Fruit fly (Drosophila melanogaster) whole organism, larva: Measurements from ENCODE around the gene sba.

ENCODE experiments used
- noc ChIP-seq: fragments of 200-800 bp; sonication (Bioruptor generic); optimal IDR thresholded peaks from 3 replicates; lab custom pipeline; 2019; ENCODE audit warnings: missing biosample characterization, mild to moderate bottlenecking, missing genetic modification characterization, moderate library complexity

The sba gene

DNA sequence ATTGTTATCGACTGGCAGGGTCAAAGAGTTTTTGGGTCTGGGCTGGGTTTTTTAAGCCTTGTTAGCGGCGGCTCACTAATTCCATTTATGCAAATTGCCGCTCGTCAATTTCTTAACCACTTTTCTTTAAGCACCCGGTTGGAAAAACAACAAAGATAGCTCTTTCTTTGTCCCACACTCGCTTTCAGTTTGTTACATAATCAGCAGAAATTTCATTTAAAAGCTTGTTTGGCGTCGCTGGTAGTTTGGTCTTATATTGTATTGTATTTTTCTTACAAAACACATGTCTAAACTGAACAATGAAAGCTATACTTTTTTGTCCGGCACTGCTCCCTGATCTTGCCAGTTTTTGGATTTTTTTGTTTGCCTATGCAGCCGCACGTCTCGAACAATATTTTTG, 52.8 kb downstream of the sba start:
- no peak for TF ChIP-seq noc

DNA sequence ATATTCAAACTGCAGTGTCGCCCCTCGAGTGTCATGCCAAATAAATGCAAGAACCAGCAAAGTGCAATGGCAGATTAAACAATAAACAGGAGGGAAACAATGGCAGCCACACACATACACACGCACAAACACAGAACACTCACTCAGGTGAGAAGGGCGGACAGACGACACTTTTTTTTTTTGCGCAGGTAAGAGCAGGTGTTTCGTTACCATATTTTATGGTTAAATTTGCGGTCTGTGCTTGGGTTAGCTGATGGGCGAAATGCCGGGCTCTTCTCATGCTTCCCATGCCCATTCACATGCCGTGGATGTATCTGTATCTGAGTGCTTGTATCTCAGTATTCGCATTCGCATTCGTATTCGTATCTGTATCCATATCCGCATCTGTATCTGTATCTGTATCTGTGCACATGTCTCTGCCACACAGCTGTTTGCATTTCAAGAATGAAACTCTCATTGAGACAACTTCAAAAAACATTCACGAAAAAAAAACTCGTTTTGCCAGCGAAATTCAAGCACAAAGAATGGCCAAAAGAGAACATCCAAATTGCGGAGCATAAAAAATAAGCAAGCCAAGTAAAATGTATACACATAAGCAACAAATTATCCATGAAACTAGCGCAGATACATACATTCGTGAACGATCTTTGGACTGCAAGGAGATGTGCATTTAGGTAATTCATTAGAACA, 53.4 kb downstream of the sba start:
- TF ChIP-seq noc, result no peak

dm6 chr3R:23867825-23868224, 54.9 kb downstream of the sba start:
- no peak for TF ChIP-seq noc

- TF ChIP-seq noc, result no peak
These were observed 55.6 kb downstream of the sba start for dm6 chr3R:23867194-23867593.

- no peak for TF ChIP-seq noc
These were observed 73.2 kb downstream of the sba start for dm6 chr3R:23849599-23849998.

DNA sequence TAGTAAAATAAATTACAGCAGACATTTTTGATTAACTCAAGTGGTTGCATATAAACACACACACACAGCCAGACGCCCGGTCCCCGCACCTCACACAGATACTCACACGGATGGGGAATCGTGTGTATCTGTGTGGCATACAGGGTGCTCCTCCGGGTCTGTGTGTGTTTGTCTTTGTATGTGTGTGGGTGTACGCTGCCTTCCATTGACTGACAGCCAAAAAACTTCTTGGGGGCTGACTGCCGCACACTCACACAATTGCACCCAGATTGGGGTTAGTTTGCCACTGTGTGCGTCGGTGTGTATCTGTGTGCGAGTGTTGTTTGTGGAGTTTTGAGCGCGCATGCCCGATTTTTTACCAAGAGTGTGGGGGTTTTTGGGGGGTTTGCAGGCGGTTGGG, 76.7 kb downstream of the sba start:
- TF ChIP-seq noc, result no peak
